Worm (Caenorhabditis elegans): ENCODE measurements around the gene F38A1.13.

DNA sequence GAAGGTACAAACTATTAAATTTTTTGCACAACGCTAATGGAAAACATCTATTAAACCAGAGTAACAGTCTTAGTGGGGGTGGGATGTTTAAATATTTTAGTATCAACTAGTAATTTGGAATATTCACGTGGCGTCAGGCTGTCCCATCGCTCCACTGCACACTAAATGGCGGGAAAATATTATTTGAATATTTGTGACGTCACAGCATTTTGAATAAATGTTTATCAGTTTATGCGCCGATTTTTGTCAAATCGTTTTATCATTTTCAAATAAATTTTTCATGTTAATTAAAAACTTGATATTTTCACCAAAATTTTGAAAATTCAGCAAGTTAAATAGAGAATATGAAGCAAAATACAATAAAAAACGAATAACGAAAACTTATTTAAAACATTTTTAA, 21.7 kb upstream of the F38A1.13 start, which contains the start of gene F38A1.15:
- TF ChIP-seq nhr-6 (tag; optimal IDR thresholded peaks at IDR 0.05) (no peak), unc-62 (GFP tag; optimal IDR thresholded peaks at IDR 0.05) (no peak), ceh-82 (tag; optimal IDR thresholded peaks at IDR 0.05) (no peak), elt-3 (tag; optimal IDR thresholded peaks at IDR 0.05) (no peak), unc-39 (tag; optimal IDR thresholded peaks at IDR 0.05) (no peak)

Data from whole organism, L2 larva.